Worm (Caenorhabditis elegans) whole organism, L3 larva: ENCODE data around the gene ZK1248.17.

Experiments
- ceh-16 ChIP-seq: sonication (generic microtip); optimal IDR thresholded peaks from 2 replicates; lab custom pipeline; 2017; ENCODE audit warnings: missing biosample characterization, missing genetic modification characterization
- ceh-9 ChIP-seq: sonication (generic microtip); optimal IDR thresholded peaks from 2 replicates; lab custom pipeline; 2018; ENCODE audit warnings: missing biosample characterization, missing genetic modification characterization
- elt-2 ChIP-seq: sonication (generic microtip); optimal IDR thresholded peaks from 2 replicates; lab custom pipeline; 2016; ENCODE audit warnings: missing genetic modification reagents, mild to moderate bottlenecking, missing genetic modification characterization, missing compliant biosample characterization
- elt-3 ChIP-seq, 3 experiments: fragments of 150-350 bp in 1 of 3; sonication (generic microtip) in 2 of 3; optimal IDR thresholded peaks; 2 replicates in 2 of 3; 4 replicates in 1 of 3; lab custom pipeline; 2014 to 2017; ENCODE audit warnings: missing biosample characterization in 3 of 3, missing genetic modification characterization in 3 of 3
- fkh-10 ChIP-seq: sonication (generic microtip); optimal IDR thresholded peaks from 2 replicates; lab custom pipeline; 2017; ENCODE audit warnings: missing biosample characterization, missing genetic modification reagents, missing genetic modification characterization
- fos-1 ChIP-seq: fragments of 150-350 bp; optimal IDR thresholded peaks from 2 replicates; lab custom pipeline; 2014; ENCODE audit warnings: missing biosample characterization, missing genetic modification characterization
- lin-39 ChIP-seq: fragments of 150-350 bp; optimal IDR thresholded peaks from 2 replicates; lab custom pipeline; 2018; ENCODE audit warnings: missing biosample characterization, missing genetic modification reagents, missing genetic modification characterization
- mdl-1 ChIP-seq: fragments of 150-350 bp; optimal IDR thresholded peaks from 2 replicates; lab custom pipeline; 2014; ENCODE audit warnings: missing biosample characterization, missing genetic modification characterization
- mml-1 ChIP-seq: fragments of 150-350 bp; sonication (generic microtip); optimal IDR thresholded peaks from 3 replicates; lab custom pipeline; 2014; ENCODE audit warnings: missing biosample characterization, missing genetic modification characterization
- nhr-12 ChIP-seq: fragments of 150-350 bp; optimal IDR thresholded peaks from 2 replicates; lab custom pipeline; 2014; ENCODE audit warnings: missing biosample characterization, missing genetic modification characterization
- nhr-25 ChIP-seq: sonication (generic microtip); optimal IDR thresholded peaks from 2 replicates; lab custom pipeline; 2017; ENCODE audit warnings: missing biosample characterization, missing genetic modification characterization
- pha-4 ChIP-seq: fragments of 150-350 bp; optimal IDR thresholded peaks from 2 replicates; lab custom pipeline; 2014; ENCODE audit warnings: missing biosample characterization, missing genetic modification reagents, missing genetic modification characterization
- snpc-4 ChIP-seq: fragments of 150-350 bp; optimal IDR thresholded peaks from 2 replicates; lab custom pipeline; 2014; ENCODE audit warnings: missing biosample characterization, missing genetic modification characterization

DNA sequence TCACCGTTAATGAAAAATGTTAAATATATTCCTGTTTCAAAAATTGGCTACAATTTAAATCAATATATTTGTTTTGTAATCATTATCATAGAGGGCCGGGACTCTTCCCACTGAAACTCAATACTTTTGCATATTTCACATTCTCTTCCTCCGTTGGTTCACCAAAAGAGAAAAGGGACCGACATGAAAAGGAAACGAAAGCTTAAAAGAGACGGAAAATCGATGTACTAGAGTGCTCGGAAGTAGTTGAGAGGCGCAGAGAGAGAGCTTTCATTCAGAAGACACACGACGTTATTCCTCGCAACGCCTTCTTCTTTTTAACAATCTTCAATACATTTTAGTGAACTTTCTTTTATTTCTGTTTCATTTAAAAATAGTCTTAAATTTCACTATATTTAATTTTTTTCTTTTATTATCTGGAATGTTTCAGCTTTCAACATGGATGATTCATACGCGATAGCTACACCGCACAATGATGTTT is 25.0 kb downstream of the ZK1248.17 start, which contains the start of gene ehs-1:
- peak; percentile 25 for TF ChIP-seq lin-39 (tag; lab: Kevin White, UChicago)
- TF ChIP-seq mdl-1, result no peak
- TF ChIP-seq pha-4, result no peak
- no peak for TF ChIP-seq ceh-16 (tag; lab: Kevin White, UChicago)
- no peak for TF ChIP-seq fkh-10 (GFP tag; lab: Kevin White, UChicago)
- no peak for TF ChIP-seq elt-2
- TF ChIP-seq nhr-12, result no peak
- TF ChIP-seq fos-1 (tag; lab: Kevin White, UChicago), result no peak
- TF ChIP-seq nhr-25 (tag; lab: Kevin White, UChicago), result no peak
- no peak for TF ChIP-seq mml-1 (tag; lab: Kevin White, UChicago)
- TF ChIP-seq ceh-9 (tag; lab: Kevin White, UChicago), result no peak
- peak; percentile 26 for TF ChIP-seq snpc-4 (tag; lab: Kevin White, UChicago)
- no peak for TF ChIP-seq elt-3 (tag; optimal IDR thresholded peaks at IDR 0.05; lab: Kevin White, UChicago)
